Worm (Caenorhabditis elegans): ENCODE measurements around the gene mrp-6.

- TF ChIP-seq nhr-12 (tag; optimal IDR thresholded peaks at IDR 0.05) (no peak), pqm-1 (tag; optimal IDR thresholded peaks at IDR 0.05) (no peak), aly-2 (tag; optimal IDR thresholded peaks at IDR 0.05) (no peak), skn-1 (tag; optimal IDR thresholded peaks at IDR 0.05) (no peak), ama-1 (optimal IDR thresholded peaks at IDR 0.05) (peak; percentile 79)
Observed at ce11 chrX:4146798-4147543, 39.6 kb downstream of the mrp-6 start.

All from whole organism, L3 larva.